Fruit fly (Drosophila melanogaster): Measurements from ENCODE around the gene Son.
A peak's percentile ranks its signal among the peaks of the same experiment; 100 is the strongest.

DNA sequence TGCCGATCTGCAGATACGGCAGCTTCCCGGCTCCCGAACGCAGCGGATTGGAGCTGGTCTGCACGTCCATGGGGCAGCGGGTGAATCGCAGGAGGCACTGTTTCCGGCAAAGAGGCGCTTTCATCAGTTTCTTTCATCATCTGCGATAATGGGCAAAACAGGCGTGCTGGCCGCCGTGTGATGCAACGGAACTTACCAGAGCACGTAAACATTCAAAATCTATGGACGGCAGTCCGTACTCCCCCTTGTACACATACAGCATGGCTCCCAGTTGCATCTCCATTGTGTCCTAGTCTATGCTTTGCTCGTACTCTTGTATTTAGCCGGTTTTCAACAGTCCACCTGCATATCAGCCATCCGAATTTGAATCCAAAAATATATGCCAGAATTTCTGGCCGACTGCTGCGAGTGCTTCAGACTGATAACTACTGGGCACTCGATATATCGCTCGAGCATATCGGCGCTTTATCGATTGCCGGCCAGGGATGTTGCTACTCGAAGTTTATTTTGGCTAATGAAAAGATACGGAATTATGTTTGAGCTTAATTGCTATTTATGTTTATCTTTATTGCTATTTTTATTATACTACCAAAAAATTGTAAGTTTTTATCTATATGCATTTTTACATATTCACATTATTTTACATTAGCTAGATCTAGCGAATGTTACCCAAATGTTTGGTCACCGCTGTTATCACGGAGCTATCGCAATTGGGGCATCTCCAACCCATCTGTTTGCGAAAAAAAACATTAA is 14.4 kb upstream of the Son start, which contains the start of the genes CG9393 and Vps45:
- TF ChIP-seq CG8478 (optimal IDR thresholded peaks at IDR 0.05) (no peak), CTCF (optimal IDR thresholded peaks at IDR 0.05) (peak in 1 of 2 experiments; percentile 13)

Data from S2 (cell line).